Worm (Caenorhabditis elegans) whole organism, early embryonic: ENCODE measurements around the gene kcnl-1.

Experiments
- B0310.2 ChIP-seq: sonication (generic microtip); optimal IDR thresholded peaks from 2 replicates; lab custom pipeline; 2016; ENCODE audit warnings: mild to moderate bottlenecking, missing genetic modification characterization, missing compliant biosample characterization
- F13C5.2 ChIP-seq: sonication (generic microtip); optimal IDR thresholded peaks from 2 replicates; lab custom pipeline; 2017; ENCODE audit warnings: mild to moderate bottlenecking, missing genetic modification characterization, inconsistent platforms, missing compliant biosample characterization
- ama-1 ChIP-seq: fragments of 150-350 bp; optimal IDR thresholded peaks from 2 replicates; lab custom pipeline; 2014
- ceh-13 ChIP-seq: fragments of 200-800 bp; sonication (Bioruptor generic); optimal IDR thresholded peaks from 2 replicates; lab custom pipeline; 2018; ENCODE audit warnings: mild to moderate bottlenecking, missing genetic modification characterization, missing compliant biosample characterization
- ceh-36 ChIP-seq: sonication (generic microtip); optimal IDR thresholded peaks from 2 replicates; lab custom pipeline; 2016; ENCODE audit warnings: missing genetic modification characterization, inconsistent platforms, missing compliant biosample characterization
- hmbx-1 ChIP-seq: sonication (generic microtip); optimal IDR thresholded peaks from 2 replicates; lab custom pipeline; 2016; ENCODE audit warnings: mild to moderate bottlenecking, missing genetic modification characterization, missing compliant biosample characterization
- hmg-4 ChIP-seq: fragments of 200-800 bp; sonication (Bioruptor generic); optimal IDR thresholded peaks from 2 replicates; lab custom pipeline; 2018; ENCODE audit warnings: mild to moderate bottlenecking, missing genetic modification characterization, missing compliant biosample characterization
- hnd-1 ChIP-seq: sonication (generic microtip); optimal IDR thresholded peaks from 2 replicates; lab custom pipeline; 2016; ENCODE audit warnings: missing genetic modification characterization, missing compliant biosample characterization
- scrt-1 ChIP-seq: fragments of 200-800 bp; sonication (Bioruptor generic); IDR thresholded peaks from 2 replicates; pipeline ENCODE4 v1.3.6; 2022; ENCODE audit warnings: missing genetic modification characterization, missing compliant biosample characterization
- sea-1 ChIP-seq: fragments of 200-800 bp; sonication (Bioruptor generic); conservative IDR thresholded peaks from 2 replicates; pipeline ENCODE4 v1.3.6; 2022; ENCODE audit warnings: missing genetic modification characterization, missing compliant biosample characterization
- tbx-11 ChIP-seq: fragments of 200-800 bp; sonication (Bioruptor generic); IDR thresholded peaks from 2 replicates; pipeline ENCODE4 v1.3.6; 2022; ENCODE audit warnings: missing genetic modification characterization, missing compliant biosample characterization
- tbx-37 ChIP-seq: fragments of 200-800 bp; sonication (Bioruptor generic); conservative IDR thresholded peaks from 2 replicates; pipeline ENCODE4 v1.3.6; 2022; ENCODE audit warnings: missing genetic modification reagents, missing genetic modification characterization, missing compliant biosample characterization
- tra-4 ChIP-seq: sonication (generic microtip); optimal IDR thresholded peaks from 2 replicates; lab custom pipeline; 2017; ENCODE audit warnings: missing genetic modification characterization, missing compliant biosample characterization

ce11 chrV:19605880-19606279 is 40.7 kb downstream of the kcnl-1 start, which contains the start of gene nlp-25:
- TF ChIP-seq ceh-13 (GFP tag; lab: Kevin White, UChicago) = no peak
- TF ChIP-seq sea-1 (GFP tag; lab: Robert Waterston, UW) = no peak
- TF ChIP-seq tbx-37 = no peak
- TF ChIP-seq tra-4 (tag; lab: Kevin White, UChicago) = no peak
- no peak for TF ChIP-seq ama-1 (lab: Kevin White, UChicago)
- no peak for TF ChIP-seq hmbx-1
- no peak for TF ChIP-seq hmg-4 (GFP tag; lab: Kevin White, UChicago)
- no peak for TF ChIP-seq tbx-11 (GFP tag; lab: Robert Waterston, UW)
- TF ChIP-seq F13C5.2 (tag; lab: Kevin White, UChicago) = no peak
- no peak for TF ChIP-seq B0310.2 (tag; lab: Kevin White, UChicago)
- no peak for TF ChIP-seq scrt-1 (GFP tag; lab: Robert Waterston, UW)
- no peak for TF ChIP-seq hnd-1 (tag; lab: Kevin White, UChicago)
- TF ChIP-seq ceh-36 = no peak
